Worm (Caenorhabditis elegans) whole organism, L3 larva: ENCODE results near the gene F58A4.2.

ENCODE experiments used
- R02D3.7 ChIP-seq: fragments of 150-350 bp; optimal IDR thresholded peaks from 2 replicates; lab custom pipeline; 2014; ENCODE audit warnings: missing biosample characterization, missing genetic modification characterization
- aly-2 ChIP-seq: fragments of 150-350 bp; optimal IDR thresholded peaks from 2 replicates; lab custom pipeline; 2014; ENCODE audit warnings: missing biosample characterization, missing genetic modification characterization
- ceh-16 ChIP-seq: sonication (generic microtip); optimal IDR thresholded peaks from 2 replicates; lab custom pipeline; 2017; ENCODE audit warnings: missing biosample characterization, missing genetic modification characterization
- ceh-28 ChIP-seq: fragments of 150-350 bp; optimal IDR thresholded peaks from 2 replicates; lab custom pipeline; 2014; ENCODE audit warnings: missing biosample characterization, missing genetic modification reagents, missing genetic modification characterization
- ceh-9 ChIP-seq: sonication (generic microtip); optimal IDR thresholded peaks from 2 replicates; lab custom pipeline; 2018; ENCODE audit warnings: missing biosample characterization, missing genetic modification characterization
- daf-12 ChIP-seq: fragments of 150-350 bp; optimal IDR thresholded peaks from 2 replicates; lab custom pipeline; 2014; ENCODE audit warnings: missing biosample characterization, missing genetic modification reagents, missing genetic modification characterization
- egl-5 ChIP-seq: fragments of 150-350 bp; optimal IDR thresholded peaks from 2 replicates; lab custom pipeline; 2017; ENCODE audit warnings: missing biosample characterization, missing genetic modification reagents, missing genetic modification characterization, inconsistent platforms
- elt-1 ChIP-seq: fragments of 150-350 bp; optimal IDR thresholded peaks from 2 replicates; lab custom pipeline; 2014; ENCODE audit warnings: missing biosample characterization, missing genetic modification characterization
- elt-2 ChIP-seq: sonication (generic microtip); optimal IDR thresholded peaks from 2 replicates; lab custom pipeline; 2016; ENCODE audit warnings: missing genetic modification reagents, mild to moderate bottlenecking, missing genetic modification characterization, missing compliant biosample characterization
- elt-3 ChIP-seq, 3 experiments: fragments of 150-350 bp in 1 of 3; sonication (generic microtip) in 2 of 3; optimal IDR thresholded peaks; 2 replicates in 2 of 3; 4 replicates in 1 of 3; lab custom pipeline; 2014 to 2017; ENCODE audit warnings: missing biosample characterization in 3 of 3, missing genetic modification characterization in 3 of 3
- eor-1 ChIP-seq, 2 experiments: fragments of 150-350 bp; optimal IDR thresholded peaks; 2 replicates each; lab custom pipeline; 2014 to 2018; ENCODE audit warnings: missing biosample characterization in 2 of 2, missing genetic modification characterization in 2 of 2
- fkh-10 ChIP-seq: sonication (generic microtip); optimal IDR thresholded peaks from 2 replicates; lab custom pipeline; 2017; ENCODE audit warnings: missing biosample characterization, missing genetic modification reagents, missing genetic modification characterization
- fkh-2 ChIP-seq: fragments of 150-350 bp; optimal IDR thresholded peaks from 2 replicates; lab custom pipeline; 2014; ENCODE audit warnings: missing biosample characterization, missing genetic modification reagents, missing genetic modification characterization
- fos-1 ChIP-seq: fragments of 150-350 bp; optimal IDR thresholded peaks from 2 replicates; lab custom pipeline; 2014; ENCODE audit warnings: missing biosample characterization, missing genetic modification characterization
- jun-1 ChIP-seq: fragments of 150-350 bp; optimal IDR thresholded peaks from 2 replicates; lab custom pipeline; 2014; ENCODE audit warnings: missing biosample characterization, missing genetic modification reagents, missing genetic modification characterization
- lin-15B ChIP-seq: fragments of 150-350 bp; optimal IDR thresholded peaks from 2 replicates; lab custom pipeline; 2014; ENCODE audit warnings: missing biosample characterization, missing genetic modification characterization
- lin-39 ChIP-seq: fragments of 150-350 bp; optimal IDR thresholded peaks from 2 replicates; lab custom pipeline; 2018; ENCODE audit warnings: missing biosample characterization, missing genetic modification reagents, missing genetic modification characterization
- lsy-12 ChIP-seq: sonication (generic microtip); optimal IDR thresholded peaks from 2 replicates; lab custom pipeline; 2016; ENCODE audit warnings: mild to moderate bottlenecking, missing genetic modification characterization, missing compliant biosample characterization
- nhr-11 ChIP-seq: fragments of 150-350 bp; optimal IDR thresholded peaks from 2 replicates; lab custom pipeline; 2014; ENCODE audit warnings: missing biosample characterization, missing genetic modification characterization
- nhr-23 ChIP-seq: fragments of 150-350 bp; optimal IDR thresholded peaks from 2 replicates; lab custom pipeline; 2014; ENCODE audit warnings: missing biosample characterization, missing genetic modification reagents, missing genetic modification characterization
- nhr-237 ChIP-seq: fragments of 150-350 bp; optimal IDR thresholded peaks from 2 replicates; lab custom pipeline; 2014; ENCODE audit warnings: missing biosample characterization, missing genetic modification characterization
- nhr-25 ChIP-seq: sonication (generic microtip); optimal IDR thresholded peaks from 2 replicates; lab custom pipeline; 2017; ENCODE audit warnings: missing biosample characterization, missing genetic modification characterization
- nhr-28 ChIP-seq: fragments of 150-350 bp; optimal IDR thresholded peaks from 2 replicates; lab custom pipeline; 2014; ENCODE audit warnings: missing biosample characterization, missing genetic modification characterization
- nhr-43 ChIP-seq: sonication (generic microtip); optimal IDR thresholded peaks from 2 replicates; lab custom pipeline; 2016; ENCODE audit warnings: mild to moderate bottlenecking, missing genetic modification characterization, missing compliant biosample characterization; ENCODE audit not compliant: poor library complexity, severe bottlenecking
- nhr-67 ChIP-seq: fragments of 150-350 bp; optimal IDR thresholded peaks from 2 replicates; lab custom pipeline; 2014; ENCODE audit warnings: missing biosample characterization, missing genetic modification characterization
- nhr-76 ChIP-seq: fragments of 150-350 bp; sonication (generic microtip); optimal IDR thresholded peaks from 5 replicates; lab custom pipeline; 2014; ENCODE audit warnings: missing biosample characterization, missing genetic modification characterization
- nhr-77 ChIP-seq: fragments of 150-350 bp; optimal IDR thresholded peaks from 2 replicates; lab custom pipeline; 2014; ENCODE audit warnings: missing biosample characterization, missing genetic modification characterization
- pha-4 ChIP-seq: fragments of 150-350 bp; optimal IDR thresholded peaks from 2 replicates; lab custom pipeline; 2014; ENCODE audit warnings: missing biosample characterization, missing genetic modification reagents, missing genetic modification characterization
- pqm-1 ChIP-seq: fragments of 150-350 bp; optimal IDR thresholded peaks from 2 replicates; lab custom pipeline; 2017; ENCODE audit warnings: missing biosample characterization, missing genetic modification characterization, inconsistent platforms
- snpc-4 ChIP-seq: fragments of 150-350 bp; optimal IDR thresholded peaks from 2 replicates; lab custom pipeline; 2014; ENCODE audit warnings: missing biosample characterization, missing genetic modification characterization
- tbx-2 ChIP-seq: sonication (generic microtip); optimal IDR thresholded peaks from 2 replicates; lab custom pipeline; 2016; ENCODE audit warnings: mild to moderate bottlenecking, missing genetic modification characterization, missing compliant biosample characterization
- unc-39 ChIP-seq: sonication (generic microtip); optimal IDR thresholded peaks from 4 replicates; lab custom pipeline; 2017; ENCODE audit warnings: missing biosample characterization, missing genetic modification characterization
- zag-1 ChIP-seq: fragments of 150-350 bp; optimal IDR thresholded peaks from 2 replicates; lab custom pipeline; 2014; ENCODE audit warnings: missing biosample characterization, missing genetic modification characterization
- ztf-4 ChIP-seq: fragments of 150-350 bp; optimal IDR thresholded peaks from 2 replicates; lab custom pipeline; 2014; ENCODE audit warnings: missing biosample characterization, missing genetic modification characterization

The F58A4.2 gene

DNA sequence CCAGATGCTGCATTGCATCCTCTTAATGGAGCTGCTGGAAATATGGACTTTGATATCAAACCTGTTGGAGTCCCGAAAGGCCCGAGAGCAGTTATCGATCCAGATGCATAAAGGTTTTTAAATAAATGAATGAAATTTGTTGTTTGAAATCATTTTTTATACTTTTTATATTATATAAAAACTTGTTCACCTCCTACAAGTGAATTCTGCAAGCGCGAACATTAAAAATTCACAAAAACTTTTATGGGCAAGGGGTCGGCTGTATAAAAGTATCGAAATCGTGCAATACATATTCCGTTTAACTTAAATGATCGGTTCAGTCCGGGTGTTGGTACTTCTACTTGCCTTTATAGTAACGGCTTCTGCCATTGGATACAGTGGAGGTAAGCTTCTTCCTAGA, 2.4 kb downstream of the F58A4.2 start, which contains the start of gene F58A4.1:
TSS of gene F58A4.1 (plus strand) at position 301 of the 400 bp plus-strand sequence.
- no peak for TF ChIP-seq fos-1 (tag; lab: Kevin White, UChicago)
- TF ChIP-seq egl-5 (tag; lab: Kevin White, UChicago) = no peak
- TF ChIP-seq nhr-237 (tag; lab: Kevin White, UChicago) = no peak
- no peak for TF ChIP-seq lin-15B
- no peak for TF ChIP-seq lin-39 (tag; lab: Kevin White, UChicago)
- no peak for TF ChIP-seq daf-12
- TF ChIP-seq fkh-10 (GFP tag; lab: Kevin White, UChicago) = no peak
- no peak for TF ChIP-seq unc-39 (tag; lab: Kevin White, UChicago)
- TF ChIP-seq elt-2 (tag; lab: Kevin White, UChicago) = no peak
- no peak for TF ChIP-seq nhr-25 (tag; lab: Kevin White, UChicago)
- no peak for TF ChIP-seq snpc-4
- no peak for TF ChIP-seq fkh-2 (tag; lab: Kevin White, UChicago)
- no peak for TF ChIP-seq eor-1 (tag; optimal IDR thresholded peaks at IDR 0.05; lab: Kevin White, UChicago)
- TF ChIP-seq nhr-76 = no peak
- no peak for TF ChIP-seq nhr-43 (tag; lab: Kevin White, UChicago)
- TF ChIP-seq nhr-11 (tag; lab: Kevin White, UChicago) = no peak
- TF ChIP-seq R02D3.7 (tag; lab: Kevin White, UChicago) = no peak
- TF ChIP-seq nhr-28 = no peak

DNA sequence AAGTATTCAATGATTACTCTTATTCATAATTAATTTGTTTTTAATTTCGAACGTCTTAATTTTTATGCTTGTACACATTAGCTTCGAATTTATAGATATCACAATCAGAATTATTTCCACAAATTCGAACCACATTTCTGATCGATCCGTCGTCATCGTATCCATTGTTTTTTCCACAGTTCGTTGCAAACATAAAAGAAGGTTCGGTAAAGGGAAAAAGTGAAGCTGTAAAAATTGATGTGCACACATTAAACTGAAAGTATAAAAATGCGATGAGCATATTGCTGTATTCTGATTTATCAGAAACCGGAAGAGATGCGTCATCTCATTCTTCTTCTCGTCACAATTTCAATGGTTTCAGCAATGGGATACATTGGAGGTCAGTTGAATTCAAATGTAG, 3.5 kb downstream of the F58A4.2 start, which contains the start of gene C48B4.12:
TSS of gene C48B4.12 (plus strand) at position 301 of the 400 bp plus-strand sequence.
- TF ChIP-seq elt-3 (tag; optimal IDR thresholded peaks at IDR 0.05; lab: Kevin White, UChicago) (no peak), aly-2 (tag; lab: Kevin White, UChicago) (no peak)

DNA sequence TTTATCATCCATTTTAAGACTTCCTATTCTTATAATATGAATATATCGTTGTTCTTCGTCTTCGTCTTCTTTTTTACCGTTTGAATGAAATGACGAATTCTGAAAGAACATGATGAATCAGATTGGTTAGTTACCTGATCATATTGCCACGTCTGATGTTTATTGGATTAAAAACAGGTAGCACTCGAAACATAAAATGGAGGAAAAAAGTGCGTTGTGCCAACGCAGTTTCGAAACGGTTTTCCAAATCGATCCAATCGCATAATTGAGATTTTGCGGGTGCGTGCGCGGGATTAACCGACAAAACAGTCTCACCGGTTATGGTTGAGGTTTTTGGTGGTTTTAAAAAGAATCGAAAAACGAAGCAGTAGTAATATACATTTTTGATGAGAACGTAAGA, 5.0 kb downstream of the F58A4.2 start, which contains the start of gene rom-2:
TSS of gene rom-2 (minus strand) at position 101 of the 400 bp plus-strand sequence.
- TF ChIP-seq elt-1 (tag; lab: Kevin White, UChicago) (no peak), lin-15B (no peak), tbx-2 (no peak), ztf-4 (tag; lab: Kevin White, UChicago) (no peak), nhr-43 (tag; lab: Kevin White, UChicago) (no peak), nhr-23 (tag; lab: Kevin White, UChicago) (no peak)

DNA sequence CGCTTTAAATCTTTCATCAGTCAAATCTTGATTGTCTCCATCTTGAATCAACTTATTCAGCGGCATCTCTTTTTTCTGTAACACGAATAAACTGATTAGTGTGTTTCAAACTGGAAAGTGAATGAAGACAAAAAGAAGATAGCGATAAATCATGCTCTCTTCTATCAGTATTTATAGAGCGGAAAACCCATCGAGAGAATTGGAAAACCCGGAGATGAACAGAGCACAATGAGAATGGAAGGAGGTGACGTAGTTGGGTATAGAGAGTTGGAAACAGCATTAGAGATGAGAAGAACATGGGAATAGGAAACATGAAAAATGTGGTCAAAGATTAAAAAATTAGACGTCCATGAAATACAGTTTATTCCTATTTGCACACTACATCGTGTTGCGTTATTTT, 8.4 kb downstream of the F58A4.2 start, which contains the start of gene acox-1.5:
TSS of gene acox-1.5 (minus strand) at position 75 of the 400 bp plus-strand sequence.
- TF ChIP-seq pqm-1 = peak; percentile 84
- peak; percentile 36 for TF ChIP-seq jun-1
- TF ChIP-seq ceh-16 (tag; lab: Kevin White, UChicago) = no peak
- TF ChIP-seq lsy-12 (tag; lab: Kevin White, UChicago) = no peak
- no peak for TF ChIP-seq snpc-4
- TF ChIP-seq nhr-23 (tag; lab: Kevin White, UChicago) = no peak
- no peak for TF ChIP-seq ceh-28 (tag; lab: Kevin White, UChicago)
- no peak for TF ChIP-seq nhr-77 (tag; lab: Kevin White, UChicago)
- TF ChIP-seq elt-2 (tag; lab: Kevin White, UChicago) = peak; percentile 80

DNA sequence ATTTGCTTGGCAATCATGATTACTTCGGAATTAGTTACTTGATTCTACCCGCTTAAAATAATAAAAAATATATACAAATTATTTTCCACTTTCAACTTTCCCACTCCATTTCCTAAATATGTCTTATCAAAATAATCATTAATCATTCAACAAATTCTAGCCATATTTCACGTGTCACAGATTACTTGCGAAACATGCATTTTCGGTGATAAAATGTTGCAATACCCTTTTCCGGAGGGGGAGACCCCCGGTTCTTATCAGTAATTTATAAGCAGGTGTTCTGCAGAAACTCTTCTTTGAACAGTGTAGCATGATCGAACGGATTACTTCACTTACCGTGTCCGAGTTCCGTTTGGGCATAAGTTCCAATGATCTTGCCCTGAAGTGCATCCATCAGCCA, 10.3 kb downstream of the F58A4.2 start:
- peak; percentile 87 for TF ChIP-seq pqm-1
- TF ChIP-seq elt-2 (tag; lab: Kevin White, UChicago) = peak; percentile 93
- TF ChIP-seq zag-1 (tag; lab: Kevin White, UChicago) = no peak
- TF ChIP-seq pha-4 (tag; lab: Kevin White, UChicago) = peak; percentile 22
- TF ChIP-seq jun-1 = peak; percentile 34

DNA sequence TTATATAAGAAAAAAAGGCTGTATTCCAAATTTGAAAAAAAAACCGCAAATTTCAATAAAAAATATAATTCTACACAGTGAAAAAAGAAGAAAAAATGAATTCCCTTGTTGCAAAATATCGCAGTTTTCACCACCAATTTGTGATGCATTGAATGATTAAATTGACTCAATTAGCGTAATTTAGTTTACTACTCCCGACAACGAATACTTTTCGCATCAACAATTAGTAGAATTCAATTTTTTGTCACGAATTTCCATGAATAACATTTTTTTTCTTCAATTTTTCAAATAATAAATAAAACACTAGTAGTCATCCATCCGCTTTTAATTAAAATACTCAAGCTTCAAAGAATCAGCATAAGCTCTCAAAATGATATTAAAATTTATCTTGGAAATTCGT, 15.2 kb downstream of the F58A4.2 start:
- TF ChIP-seq fkh-10 (GFP tag; lab: Kevin White, UChicago) (peak; percentile 67), ceh-9 (tag; lab: Kevin White, UChicago) (no peak), fos-1 (tag; lab: Kevin White, UChicago) (no peak), nhr-67 (tag; lab: Kevin White, UChicago) (no peak), daf-12 (no peak), ceh-16 (tag; lab: Kevin White, UChicago) (no peak)
